Worm (Caenorhabditis elegans) whole organism, early embryonic: ENCODE data around the gene C26F1.3.

ENCODE experiments used
- B0310.2 ChIP-seq: sonication (generic microtip); optimal IDR thresholded peaks from 2 replicates; lab custom pipeline; 2016; ENCODE audit warnings: mild to moderate bottlenecking, missing genetic modification characterization, missing compliant biosample characterization
- aly-1 ChIP-seq: sonication (generic microtip); optimal IDR thresholded peaks from 2 replicates; lab custom pipeline; 2016; ENCODE audit warnings: missing genetic modification characterization, missing compliant biosample characterization
- ama-1 ChIP-seq: fragments of 150-350 bp; optimal IDR thresholded peaks from 2 replicates; lab custom pipeline; 2014
- ceh-13 ChIP-seq: fragments of 200-800 bp; sonication (Bioruptor generic); optimal IDR thresholded peaks from 2 replicates; lab custom pipeline; 2018; ENCODE audit warnings: mild to moderate bottlenecking, missing genetic modification characterization, missing compliant biosample characterization
- ceh-36 ChIP-seq: sonication (generic microtip); optimal IDR thresholded peaks from 2 replicates; lab custom pipeline; 2016; ENCODE audit warnings: missing genetic modification characterization, inconsistent platforms, missing compliant biosample characterization
- ets-7 ChIP-seq: sonication (generic microtip); optimal IDR thresholded peaks from 2 replicates; lab custom pipeline; 2016; ENCODE audit warnings: missing genotype, missing genetic modification characterization, missing compliant biosample characterization
- flt-1 ChIP-seq: fragments of 200-800 bp; sonication (Bioruptor generic); IDR thresholded peaks from 2 replicates; pipeline ENCODE4 v1.3.6; 2022; ENCODE audit warnings: missing genetic modification characterization, missing compliant biosample characterization
- hmbx-1 ChIP-seq: sonication (generic microtip); optimal IDR thresholded peaks from 2 replicates; lab custom pipeline; 2016; ENCODE audit warnings: mild to moderate bottlenecking, missing genetic modification characterization, missing compliant biosample characterization
- hmg-4 ChIP-seq: fragments of 200-800 bp; sonication (Bioruptor generic); optimal IDR thresholded peaks from 2 replicates; lab custom pipeline; 2018; ENCODE audit warnings: mild to moderate bottlenecking, missing genetic modification characterization, missing compliant biosample characterization
- pes-1 ChIP-seq: fragments of 200-800 bp; sonication (Bioruptor generic); IDR thresholded peaks from 2 replicates; pipeline ENCODE4 v1.3.6; 2022; ENCODE audit warnings: missing genetic modification reagents, missing genetic modification characterization, missing compliant biosample characterization
- scrt-1 ChIP-seq: fragments of 200-800 bp; sonication (Bioruptor generic); IDR thresholded peaks from 2 replicates; pipeline ENCODE4 v1.3.6; 2022; ENCODE audit warnings: missing genetic modification characterization, missing compliant biosample characterization
- sea-1 ChIP-seq: fragments of 200-800 bp; sonication (Bioruptor generic); conservative IDR thresholded peaks from 2 replicates; pipeline ENCODE4 v1.3.6; 2022; ENCODE audit warnings: missing genetic modification characterization, missing compliant biosample characterization
- tbx-37 ChIP-seq: fragments of 200-800 bp; sonication (Bioruptor generic); conservative IDR thresholded peaks from 2 replicates; pipeline ENCODE4 v1.3.6; 2022; ENCODE audit warnings: missing genetic modification reagents, missing genetic modification characterization, missing compliant biosample characterization
- tra-4 ChIP-seq: sonication (generic microtip); optimal IDR thresholded peaks from 2 replicates; lab custom pipeline; 2017; ENCODE audit warnings: missing genetic modification characterization, missing compliant biosample characterization

DNA sequence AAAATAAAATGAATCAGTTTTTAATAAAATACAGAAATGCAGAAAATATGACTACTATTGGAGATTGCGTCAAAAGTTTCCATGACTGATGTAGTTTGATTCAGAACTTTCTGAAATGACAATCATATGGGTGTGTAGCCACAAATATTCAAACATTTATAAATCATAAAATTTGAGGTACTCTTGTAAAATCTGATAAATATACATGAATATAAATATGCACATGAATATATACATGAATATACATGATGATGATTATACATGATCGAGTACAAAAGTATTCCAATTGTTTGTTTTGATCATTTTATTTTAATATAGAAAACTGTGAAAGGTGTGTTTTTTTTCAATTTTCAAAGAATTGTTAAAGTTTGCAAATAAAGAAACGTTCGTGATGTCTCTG, 22.5 kb upstream of the C26F1.3 start, which contains the start of gene T05B11.4:
- TF ChIP-seq pes-1 (GFP tag; lab: Robert Waterston, UW) (no peak), flt-1 (no peak), sea-1 (GFP tag; lab: Robert Waterston, UW) (no peak), tbx-37 (GFP tag; lab: Robert Waterston, UW) (no peak), ama-1 (lab: Kevin White, UChicago) (no peak), ceh-13 (GFP tag; lab: Kevin White, UChicago) (no peak), ets-7 (tag; lab: Kevin White, UChicago) (no peak), scrt-1 (GFP tag; lab: Robert Waterston, UW) (no peak), aly-1 (tag; lab: Kevin White, UChicago) (no peak), B0310.2 (no peak), hmbx-1 (tag; lab: Kevin White, UChicago) (no peak), ceh-36 (tag; lab: Kevin White, UChicago) (no peak), tra-4 (tag; lab: Kevin White, UChicago) (no peak), hmg-4 (no peak)
